Fruit fly (Drosophila melanogaster): ENCODE results near the gene fws.
A peak's percentile ranks its signal among the peaks of the same experiment; 100 is the strongest.

The fws gene

dm6 chr2L:17480943-17481580 is at the start of gene fws, which contains the start of gene Lamtor3 (continued):
- TF ChIP-seq ase (GFP tag; IDR thresholded peaks at IDR 0.05), result peak; percentile 100
- TF ChIP-seq Sry-β (GFP tag; optimal IDR thresholded peaks at IDR 0.05), result peak; percentile 63
- peak; percentile 99 for TF ChIP-seq CG12391 (tag; optimal IDR thresholded peaks at IDR 0.05)
- TF ChIP-seq Rfx (GFP tag; IDR thresholded peaks at IDR 0.05), result peak; percentile 99
- TF ChIP-seq CG8944 (GFP tag; optimal IDR thresholded peaks at IDR 0.05), result peak; percentile 75
- TF ChIP-seq CG4404 (GFP tag; IDR thresholded peaks at IDR 0.05), result peak; percentile 99
- TF ChIP-seq fu2 (GFP tag; optimal IDR thresholded peaks at IDR 0.05), result peak; percentile 87
- peak; percentile 99 for TF ChIP-seq Aef1 (GFP tag; IDR thresholded peaks at IDR 0.05)
- TF ChIP-seq NC2β (GFP tag; optimal IDR thresholded peaks at IDR 0.05), result peak; percentile 74
- peak; percentile 98 for TF ChIP-seq ATbp (GFP tag; optimal IDR thresholded peaks at IDR 0.05)
- TF ChIP-seq mam (GFP tag; optimal IDR thresholded peaks at IDR 0.05), result peak; percentile 87
- TF ChIP-seq CG13123 (GFP tag; optimal IDR thresholded peaks at IDR 0.05), result peak; percentile 88
- no peak for TF ChIP-seq cad (GFP tag; optimal IDR thresholded peaks at IDR 0.05)
- TF ChIP-seq cato (GFP tag; optimal IDR thresholded peaks at IDR 0.05; ENCODE audit: borderline replicate concordance), result peak; percentile 96
- no peak for TF ChIP-seq Hr78 (GFP tag; optimal IDR thresholded peaks at IDR 0.05)
- TF ChIP-seq CG4360 (GFP tag; IDR thresholded peaks at IDR 0.05), result peak; percentile 90
- peak; percentile 97 for TF ChIP-seq CG9817 (tag; optimal IDR thresholded peaks at IDR 0.05)
- TF ChIP-seq jumu (GFP tag; optimal IDR thresholded peaks at IDR 0.05), result peak; percentile 69
- no peak for TF ChIP-seq prd (optimal IDR thresholded peaks at IDR 0.05)
- peak; percentile 100 for TF ChIP-seq prd (GFP tag; IDR thresholded peaks at IDR 0.05)
- peak; percentile 99 for TF ChIP-seq CG32772 (GFP tag; IDR thresholded peaks at IDR 0.05)
- TF ChIP-seq usp (GFP tag; optimal IDR thresholded peaks at IDR 0.05), result no peak
- peak; percentile 94 for TF ChIP-seq CG6683 (GFP tag; optimal IDR thresholded peaks at IDR 0.05)
- peak; percentile 95 for TF ChIP-seq cwo (GFP tag; optimal IDR thresholded peaks at IDR 0.05)
- TF ChIP-seq CG14441 (GFP tag; IDR thresholded peaks at IDR 0.05), result peak; percentile 100
- peak; percentile 94 for TF ChIP-seq CG12299 (tag; optimal IDR thresholded peaks at IDR 0.05)
- TF ChIP-seq Mad (GFP tag; optimal IDR thresholded peaks at IDR 0.05), result peak; percentile 96
- peak; percentile 96 for TF ChIP-seq Blimp-1 (GFP tag; optimal IDR thresholded peaks at IDR 0.05)
- TF ChIP-seq mld (GFP tag; IDR thresholded peaks at IDR 0.05; ENCODE audit: partially characterized antibody), result peak; percentile 49; the same call in 1 of the 3 replicates
- peak; percentile 74 for TF ChIP-seq CG11398 (GFP tag; optimal IDR thresholded peaks at IDR 0.05)
- peak; percentile 52 for TF ChIP-seq CG16813 (GFP tag; IDR thresholded peaks at IDR 0.05; ENCODE audit: partially characterized antibody)
- peak; percentile 93 for TF ChIP-seq CG17802 (tag; optimal IDR thresholded peaks at IDR 0.05)
- no peak for TF ChIP-seq HmgD (GFP tag; optimal IDR thresholded peaks at IDR 0.05)
- TF ChIP-seq Dref (GFP tag; IDR thresholded peaks at IDR 0.05), result peak; percentile 74
- TF ChIP-seq Sox102F (GFP tag; optimal IDR thresholded peaks at IDR 0.05), result peak; percentile 99
- TF ChIP-seq CG15073 (GFP tag; optimal IDR thresholded peaks at IDR 0.05), result peak; percentile 79
- no peak for TF ChIP-seq cg (GFP tag; optimal IDR thresholded peaks at IDR 0.05)
- TF ChIP-seq Hr3 (GFP tag; optimal IDR thresholded peaks at IDR 0.05), result peak; percentile 99
- TF ChIP-seq schlank (tag; optimal IDR thresholded peaks at IDR 0.05), result peak; percentile 94
- TF ChIP-seq bab2 (GFP tag; optimal IDR thresholded peaks at IDR 0.05), result peak; percentile 95
- peak; percentile 100 for TF ChIP-seq CG34422 (GFP tag; IDR thresholded peaks at IDR 0.05)
- peak; percentile 20 for TF ChIP-seq sima (GFP tag; optimal IDR thresholded peaks at IDR 0.05)
- peak; percentile 52 for TF ChIP-seq CG7745 (tag; optimal IDR thresholded peaks at IDR 0.05)
- peak; percentile 72 for TF ChIP-seq CG33213 (GFP tag; optimal IDR thresholded peaks at IDR 0.05)
- TF ChIP-seq CG3065 (GFP tag; optimal IDR thresholded peaks at IDR 0.05), result peak; percentile 92
- peak; percentile 26 for TF ChIP-seq CG15479 (GFP tag; optimal IDR thresholded peaks at IDR 0.05)
- peak; percentile 99 for TF ChIP-seq CG11695 (GFP tag; IDR thresholded peaks at IDR 0.05)
- TF ChIP-seq Dip3 (GFP tag; optimal IDR thresholded peaks at IDR 0.05), result peak; percentile 92
- peak; percentile 27; the same call in 1 of the 2 replicates for TF ChIP-seq hbn (GFP tag; IDR thresholded peaks at IDR 0.05; ENCODE audit: partially characterized antibody)
- TF ChIP-seq pnt (GFP tag; optimal IDR thresholded peaks at IDR 0.05), result peak; percentile 42

Measured in whole organism, embryonic.